Fruit fly (Drosophila melanogaster) whole organism, larva: ENCODE measurements around the gene CG9205.

Experiments used
- noc ChIP-seq: fragments of 200-800 bp; sonication (Bioruptor generic); optimal IDR thresholded peaks from 3 replicates; lab custom pipeline; 2019; ENCODE audit warnings: missing biosample characterization, mild to moderate bottlenecking, missing genetic modification characterization, moderate library complexity

Gene CG9205

DNA sequence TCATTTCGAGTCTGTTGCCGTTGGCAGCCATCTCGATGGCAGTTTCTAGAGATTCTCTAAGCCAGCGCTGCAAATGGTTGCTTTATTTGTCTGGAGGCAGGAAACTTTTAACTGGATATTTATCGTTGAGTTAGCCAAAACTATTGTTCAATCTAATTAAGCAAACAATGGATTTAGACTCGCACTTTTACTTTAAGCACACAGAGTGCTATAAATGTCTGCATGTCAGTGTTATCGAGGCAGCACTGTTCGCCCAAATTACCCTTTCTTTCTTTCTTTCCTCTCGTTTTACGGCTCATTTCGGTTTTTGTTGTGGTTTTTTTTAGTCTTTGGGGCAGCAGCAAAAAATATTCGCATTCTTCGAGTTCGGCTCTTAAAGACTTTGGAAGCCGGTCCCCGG is 2.8 kb upstream of the CG9205 start:
- TF ChIP-seq noc (tag; lab: Kevin White, UChicago): no peak

DNA sequence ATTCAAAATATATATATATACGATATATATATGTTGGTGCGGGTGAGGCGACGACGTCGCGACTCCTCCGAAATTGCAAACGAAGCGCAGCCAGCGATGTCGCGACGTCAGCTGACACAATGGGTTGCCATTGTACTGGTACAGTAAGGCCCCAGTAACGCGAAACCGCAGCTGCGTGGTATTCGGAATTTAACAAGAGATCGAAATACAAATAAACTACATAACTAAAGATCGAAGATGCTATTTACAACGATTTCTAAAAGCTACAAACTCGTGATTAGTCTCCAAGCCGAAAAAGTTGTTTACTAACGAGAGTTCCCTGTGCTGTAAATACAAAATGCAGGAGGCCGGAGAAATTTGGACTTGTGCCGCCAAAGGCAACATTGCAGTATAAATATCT is 1.9 kb upstream of the CG9205 start:
- TF ChIP-seq noc (tag; lab: Kevin White, UChicago): no peak

DNA sequence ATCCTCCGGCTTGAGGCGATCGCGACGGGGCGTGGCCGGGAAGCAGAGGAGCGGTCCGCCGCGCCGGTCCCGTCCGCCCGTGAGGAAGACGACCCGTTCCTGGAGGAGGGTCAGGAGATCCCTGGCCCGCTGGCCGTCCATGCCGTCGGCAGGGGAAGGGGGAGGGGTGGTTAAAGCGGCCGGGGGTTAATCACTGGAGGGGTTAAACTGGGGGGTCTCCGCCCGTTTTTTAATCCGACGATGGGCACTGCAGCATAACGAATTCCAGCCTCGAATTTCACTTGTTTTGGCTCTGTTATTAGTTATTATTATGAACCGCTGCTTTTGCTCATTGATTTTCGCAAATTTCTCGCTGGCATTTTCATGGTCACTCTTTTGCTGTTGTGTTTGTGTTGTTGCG is 809 bp upstream of the CG9205 start:
- TF ChIP-seq noc (tag; lab: Kevin White, UChicago): no peak

DNA sequence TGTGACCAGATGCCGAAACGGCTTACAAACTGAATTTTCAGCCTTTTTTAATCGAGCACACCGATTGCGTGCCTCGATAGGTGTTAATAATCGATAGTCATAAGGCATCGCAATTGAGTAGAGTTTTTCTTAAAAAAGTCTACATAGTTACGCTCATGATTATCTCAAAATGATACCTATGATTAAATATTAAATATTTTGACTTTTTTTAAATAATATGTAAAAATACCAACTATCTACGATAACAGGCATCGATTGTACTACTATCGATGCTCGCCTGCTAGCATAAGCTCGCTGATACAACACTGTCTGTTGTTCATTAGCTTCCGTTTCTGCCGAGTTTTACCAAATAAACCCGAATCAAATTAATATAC is 377 bp downstream of the CG9205 start:
- TF ChIP-seq noc (tag; lab: Kevin White, UChicago): no peak

DNA sequence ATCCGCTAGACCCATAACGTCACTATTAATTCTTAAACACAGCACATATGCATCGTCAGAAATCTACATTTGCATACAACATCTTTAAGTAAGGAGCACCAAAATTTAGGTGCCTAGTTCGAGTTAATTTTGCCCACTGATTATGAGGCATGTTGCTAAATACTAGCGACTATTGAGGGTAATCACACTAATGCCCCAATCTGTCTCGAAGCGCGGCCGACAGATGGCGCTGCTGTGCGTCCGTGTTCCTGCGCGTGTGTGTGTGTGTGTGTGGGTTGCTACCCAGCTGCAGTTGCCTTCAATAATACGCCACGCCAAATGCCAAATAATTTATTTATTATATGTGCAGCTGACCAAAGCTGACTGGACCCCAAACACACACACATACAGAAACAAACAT is 6.9 kb downstream of the CG9205 start:
- no peak for TF ChIP-seq noc (tag; lab: Kevin White, UChicago)

DNA sequence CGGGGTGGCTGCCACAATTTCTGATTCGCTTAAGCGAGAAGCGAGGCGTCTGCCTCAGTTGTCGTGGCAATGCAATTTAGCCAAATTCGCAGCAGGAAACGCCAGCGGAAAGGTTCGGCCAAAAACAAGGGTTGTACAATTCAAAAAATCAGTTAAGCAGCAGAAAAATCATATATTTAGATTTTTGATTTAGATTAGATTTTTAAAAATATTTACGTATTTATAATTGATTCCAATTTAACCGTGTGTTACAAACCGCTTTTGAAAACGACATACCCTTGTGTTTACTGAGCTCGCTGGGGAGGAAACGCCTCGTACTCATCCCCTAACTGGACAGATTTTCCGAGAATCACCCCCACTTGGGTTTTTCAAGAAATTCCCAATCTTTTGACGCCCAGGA is 9.0 kb downstream of the CG9205 start:
- no peak for TF ChIP-seq noc (tag; lab: Kevin White, UChicago)

DNA sequence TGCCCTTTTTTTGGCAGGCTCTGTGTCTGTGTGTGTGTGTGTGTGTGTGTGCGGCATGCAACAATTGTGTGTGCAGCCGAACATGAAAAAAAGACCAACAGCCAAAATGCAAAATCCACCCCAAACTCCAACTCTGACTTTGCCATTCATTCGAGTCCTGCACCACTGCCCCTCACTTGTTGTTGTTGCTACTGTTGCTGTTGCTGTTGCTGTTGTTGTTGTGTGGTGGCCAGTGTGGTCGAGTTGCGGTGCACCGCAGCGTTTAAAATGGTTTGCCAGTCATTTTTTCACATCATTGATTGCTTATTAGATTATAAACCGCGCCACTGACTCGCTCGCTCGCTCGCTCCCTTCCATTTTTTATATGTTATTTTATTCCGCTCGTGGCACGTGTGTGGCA is 11.9 kb downstream of the CG9205 start:
- no peak for TF ChIP-seq noc (tag; lab: Kevin White, UChicago)

DNA sequence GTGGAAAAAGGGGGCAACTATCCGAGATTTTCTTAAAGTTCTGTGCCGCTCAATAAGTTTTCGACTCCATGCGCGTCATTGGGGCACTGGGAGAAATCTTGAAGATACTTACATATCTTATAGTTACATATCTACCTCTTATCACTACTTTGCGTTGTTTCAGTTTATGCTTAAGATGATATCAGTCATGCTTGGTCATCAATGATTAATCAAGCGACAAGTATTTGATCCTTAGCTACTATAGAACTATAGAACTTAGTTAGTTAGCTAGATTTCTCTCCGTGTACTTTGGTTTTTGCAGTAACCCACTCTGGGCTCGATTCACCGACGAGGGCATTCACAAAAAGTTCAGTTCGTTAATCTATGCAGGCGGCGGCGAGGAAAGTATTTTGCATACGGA is 21.4 kb downstream of the CG9205 start:
- no peak for TF ChIP-seq noc (tag; lab: Kevin White, UChicago)

DNA sequence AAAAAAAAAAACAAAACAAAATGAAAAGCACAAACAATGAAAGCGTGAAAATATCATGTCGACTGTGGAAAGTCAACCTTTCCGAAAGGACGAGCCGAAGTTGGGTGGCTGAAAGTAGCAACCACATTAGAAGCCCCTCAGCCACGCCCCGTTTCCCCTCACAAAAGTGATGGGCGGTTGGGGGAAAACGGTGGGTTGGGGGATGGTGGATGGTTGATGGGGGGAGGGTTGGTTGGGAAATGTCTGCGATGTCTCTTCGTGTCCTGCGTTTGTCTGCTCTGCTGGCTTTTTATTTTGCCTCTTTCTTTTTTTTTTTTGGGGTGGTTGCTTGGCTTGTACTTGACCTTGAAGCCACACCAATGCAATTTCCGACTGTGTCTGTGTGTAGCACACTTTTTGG is 28.0 kb downstream of the CG9205 start:
- TF ChIP-seq noc (tag; lab: Kevin White, UChicago): no peak

DNA sequence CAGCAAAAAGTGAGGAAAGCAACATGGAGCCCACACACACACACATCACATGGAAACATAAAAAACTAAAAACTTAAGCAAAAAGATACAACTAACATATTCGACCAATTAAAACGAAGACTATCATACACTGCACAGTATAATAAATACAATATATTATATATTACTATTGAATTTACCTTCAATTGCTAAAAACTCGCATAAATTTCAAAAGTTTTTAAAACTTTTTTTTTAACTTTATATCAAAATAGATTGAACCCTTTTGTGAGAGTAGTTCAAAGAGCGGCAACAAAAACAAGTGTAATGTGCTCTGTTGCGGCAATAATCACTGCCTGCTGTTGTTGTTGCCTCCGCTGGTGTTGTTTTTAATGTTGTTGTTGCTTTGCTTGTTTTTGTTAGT is 29.9 kb downstream of the CG9205 start:
- TF ChIP-seq noc (tag; lab: Kevin White, UChicago): no peak

DNA sequence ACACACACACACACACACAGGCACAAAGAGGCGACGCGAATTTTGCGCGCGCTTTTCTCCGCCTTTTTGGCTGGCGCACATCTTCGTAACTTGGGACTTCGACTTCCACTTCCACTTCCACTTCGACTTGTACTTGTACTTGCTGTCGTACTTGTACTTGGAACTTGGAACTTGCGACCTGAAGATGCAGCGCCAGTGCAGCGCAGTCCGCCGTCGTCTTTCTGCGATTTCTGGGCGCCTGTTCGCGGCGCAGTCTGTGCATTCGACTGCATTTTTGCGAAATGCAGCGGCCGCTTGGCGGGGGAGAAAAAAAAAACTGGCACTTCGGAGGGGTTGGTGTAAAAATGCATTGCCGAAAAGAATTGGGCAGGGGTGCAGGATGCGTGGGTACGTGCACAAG is 42.5 kb downstream of the CG9205 start:
- TF ChIP-seq noc (tag; lab: Kevin White, UChicago): no peak

DNA sequence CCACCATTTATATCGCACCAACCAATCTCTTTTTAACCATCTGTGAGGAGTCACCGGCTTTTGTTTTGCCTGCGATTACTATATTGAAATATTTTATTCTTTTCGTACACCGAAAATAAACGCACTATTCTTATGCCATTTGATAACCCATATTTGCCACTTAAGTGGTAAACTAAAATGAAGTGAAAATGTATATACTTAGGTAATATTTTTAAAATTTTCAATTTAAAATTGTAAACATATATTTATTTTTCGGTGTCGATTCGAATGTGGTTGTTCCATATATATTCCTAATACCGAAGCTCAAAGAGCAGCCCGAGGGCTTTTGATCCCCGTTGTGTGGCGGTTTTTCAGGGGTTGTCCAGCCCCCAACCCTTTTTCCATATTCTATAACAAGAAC is 43.8 kb downstream of the CG9205 start:
- no peak for TF ChIP-seq noc (tag; lab: Kevin White, UChicago)

DNA sequence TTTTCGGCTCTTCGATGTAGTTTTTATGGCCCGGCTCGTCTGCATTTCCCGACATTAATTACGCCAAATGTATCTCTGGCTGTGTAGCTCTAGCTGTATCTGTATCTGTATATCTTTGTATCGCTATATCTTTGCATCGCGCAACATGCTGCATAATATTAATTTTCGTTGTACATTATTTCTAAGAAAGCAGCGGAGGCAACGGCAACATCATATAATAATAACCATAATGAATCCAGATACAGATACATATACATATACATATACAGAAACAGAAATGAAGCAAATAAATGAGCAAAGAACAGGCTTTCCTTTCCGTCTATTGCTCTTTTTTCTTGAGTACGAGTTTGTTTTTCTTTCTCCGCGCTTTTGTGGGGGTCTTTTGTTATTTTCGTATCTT is 48.4 kb downstream of the CG9205 start:
- no peak for TF ChIP-seq noc (tag; lab: Kevin White, UChicago)

DNA sequence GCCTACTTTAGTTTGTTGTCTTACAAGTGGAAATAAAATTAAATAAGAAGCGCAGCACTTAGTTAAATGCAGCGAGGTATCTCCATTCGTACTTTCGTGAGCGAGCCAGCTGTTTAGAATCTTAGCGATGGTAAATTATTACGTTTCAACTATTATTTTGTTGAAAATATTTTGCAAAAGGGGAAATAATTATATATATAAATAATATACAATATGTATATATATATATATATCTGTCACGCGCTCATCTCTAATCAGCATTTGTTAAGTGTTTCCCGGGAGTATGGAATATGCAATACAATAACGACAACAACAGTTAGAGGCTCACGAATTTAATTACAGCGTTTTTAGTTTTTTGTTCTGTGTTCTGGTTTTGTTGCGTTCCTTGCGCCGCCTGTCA is 48.8 kb downstream of the CG9205 start:
- TF ChIP-seq noc (tag; lab: Kevin White, UChicago): no peak

DNA sequence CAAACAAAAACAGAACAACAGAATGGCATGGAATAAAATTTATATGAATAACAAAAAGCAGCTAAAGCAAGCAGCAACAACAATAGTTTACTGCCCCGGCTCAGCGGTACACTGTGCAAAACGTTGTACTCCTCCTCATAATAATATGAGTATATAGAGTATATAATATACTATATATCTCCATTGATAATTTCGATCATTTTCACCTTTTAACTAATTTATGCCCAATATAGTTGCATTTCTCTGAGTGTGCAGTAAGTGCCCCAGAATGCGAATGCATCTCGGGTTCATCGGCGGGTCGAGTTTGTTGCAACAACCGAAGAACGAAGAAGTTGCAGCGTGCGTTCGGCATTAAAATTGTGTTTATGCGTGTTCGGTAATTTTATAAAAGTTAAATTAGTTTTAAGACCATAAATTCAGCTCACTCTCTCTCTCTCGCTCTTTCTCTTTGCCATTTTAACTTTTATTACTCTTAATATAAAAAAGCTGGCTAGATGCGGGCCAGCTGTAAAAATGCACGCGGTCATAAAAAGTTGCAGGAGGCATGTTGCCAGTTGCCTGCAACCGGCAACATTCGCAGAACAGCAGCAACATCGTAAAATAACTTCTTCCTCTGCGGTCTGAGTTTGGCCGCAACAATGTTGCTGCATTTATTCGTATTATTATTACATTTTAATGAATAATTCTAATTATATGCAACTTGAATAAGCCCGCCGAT is 50.0 kb downstream of the CG9205 start:
- TF ChIP-seq noc (tag; lab: Kevin White, UChicago): no peak
